Fruit fly (Drosophila melanogaster) whole organism, adult: ENCODE measurements around the gene Mic26-27.

Experiments used
- CG11617 ChIP-seq: fragments of 200-800 bp; sonication (Bioruptor generic); optimal IDR thresholded peaks from 2 replicates; lab custom pipeline; 2017; ENCODE audit warnings: mild to moderate bottlenecking, missing biosample characterization, missing genetic modification reagents, missing genetic modification characterization
- CG12768 ChIP-seq: fragments of 200-800 bp; sonication (Bioruptor generic); optimal IDR thresholded peaks from 2 replicates; lab custom pipeline; 2017; ENCODE audit warnings: missing biosample characterization, missing genetic modification characterization, mild to moderate bottlenecking, moderate library complexity, missing genetic modification reagents
- CG14711 ChIP-seq: fragments of 200-800 bp; sonication (Bioruptor generic); optimal IDR thresholded peaks from 2 replicates; lab custom pipeline; 2018; ENCODE audit warnings: missing biosample characterization, mild to moderate bottlenecking, missing genetic modification characterization, moderate library complexity
- CG1620 ChIP-seq: fragments of 200-800 bp; sonication (Bioruptor generic); optimal IDR thresholded peaks from 2 replicates; lab custom pipeline; 2016; ENCODE audit warnings: missing biosample characterization, missing genetic modification characterization
- CG33017 ChIP-seq: fragments of 200-800 bp; sonication (Bioruptor generic); optimal IDR thresholded peaks from 2 replicates; lab custom pipeline; 2018; ENCODE audit warnings: missing biosample characterization, mild to moderate bottlenecking, missing genetic modification characterization, moderate library complexity
- CG5204 ChIP-seq: fragments of 200-800 bp; sonication (Bioruptor generic); optimal IDR thresholded peaks from 2 replicates; lab custom pipeline; 2016; ENCODE audit warnings: missing biosample characterization, missing genetic modification characterization
- CG7045 ChIP-seq: fragments of 200-800 bp; sonication (Bioruptor generic); optimal IDR thresholded peaks from 2 replicates; lab custom pipeline; 2017; ENCODE audit warnings: missing biosample characterization, mild to moderate bottlenecking, missing genetic modification characterization
- CG7101 ChIP-seq: fragments of 200-800 bp; sonication (Bioruptor generic); optimal IDR thresholded peaks from 2 replicates; lab custom pipeline; 2018; ENCODE audit warnings: missing biosample characterization, mild to moderate bottlenecking, missing genetic modification characterization, moderate library complexity
- Clk ChIP-seq: fragments of 200-800 bp; sonication (Bioruptor generic); optimal IDR thresholded peaks from 2 replicates; lab custom pipeline; 2017; ENCODE audit warnings: missing biosample characterization, missing genetic modification characterization
- Crg-1 ChIP-seq: fragments of 200-800 bp; sonication (Bioruptor generic); optimal IDR thresholded peaks from 2 replicates; lab custom pipeline; 2016; ENCODE audit warnings: missing biosample characterization, missing genetic modification characterization
- Hr96 ChIP-seq: fragments of 200-800 bp; sonication (Bioruptor generic); optimal IDR thresholded peaks from 2 replicates; lab custom pipeline; 2016; ENCODE audit warnings: missing biosample characterization, missing genetic modification characterization
- Mnt ChIP-seq: fragments of 200-800 bp; sonication (Bioruptor generic); optimal IDR thresholded peaks from 2 replicates; lab custom pipeline; 2016; ENCODE audit warnings: missing biosample characterization, mild to moderate bottlenecking, missing genetic modification characterization
- bab1 ChIP-seq: fragments of 200-800 bp; sonication (Bioruptor generic); optimal IDR thresholded peaks from 3 replicates; lab custom pipeline; 2019; ENCODE audit warnings: missing biosample characterization, mild to moderate bottlenecking, missing genetic modification characterization, moderate library complexity
- cic ChIP-seq: fragments of 200-800 bp; sonication (Bioruptor generic); optimal IDR thresholded peaks from 2 replicates; lab custom pipeline; 2017; ENCODE audit warnings: missing biosample characterization, mild to moderate bottlenecking, missing genetic modification characterization, moderate library complexity
- cnc ChIP-seq, 2 experiments: fragments of >200 bp; optimal IDR thresholded peaks; 2 replicates each; lab custom pipeline; 2017
- kay ChIP-seq: fragments of 200-800 bp; sonication (Bioruptor generic); peaks from one replicate; lab custom pipeline; 2016; ENCODE audit warnings: missing biosample characterization, missing genetic modification characterization, borderline replicate concordance
- ovo ChIP-seq: fragments of 200-800 bp; sonication (Bioruptor generic); optimal IDR thresholded peaks from 2 replicates; lab custom pipeline; 2016; ENCODE audit warnings: missing biosample characterization, missing genetic modification characterization
- pad ChIP-seq: fragments of 200-800 bp; sonication (Bioruptor generic); optimal IDR thresholded peaks from 3 replicates; lab custom pipeline; 2017; ENCODE audit warnings: missing biosample characterization, missing genetic modification characterization, mild to moderate bottlenecking, moderate library complexity, missing genetic modification reagents
- tj ChIP-seq: fragments of 200-800 bp; sonication (Bioruptor generic); optimal IDR thresholded peaks from 3 replicates; lab custom pipeline; 2017; ENCODE audit warnings: missing biosample characterization, mild to moderate bottlenecking, missing genetic modification characterization, moderate library complexity
- toe ChIP-seq: fragments of 200-800 bp; sonication (Bioruptor generic); optimal IDR thresholded peaks from 2 replicates; lab custom pipeline; 2016; ENCODE audit warnings: missing biosample characterization, missing genetic modification characterization

The Mic26-27 gene

DNA sequence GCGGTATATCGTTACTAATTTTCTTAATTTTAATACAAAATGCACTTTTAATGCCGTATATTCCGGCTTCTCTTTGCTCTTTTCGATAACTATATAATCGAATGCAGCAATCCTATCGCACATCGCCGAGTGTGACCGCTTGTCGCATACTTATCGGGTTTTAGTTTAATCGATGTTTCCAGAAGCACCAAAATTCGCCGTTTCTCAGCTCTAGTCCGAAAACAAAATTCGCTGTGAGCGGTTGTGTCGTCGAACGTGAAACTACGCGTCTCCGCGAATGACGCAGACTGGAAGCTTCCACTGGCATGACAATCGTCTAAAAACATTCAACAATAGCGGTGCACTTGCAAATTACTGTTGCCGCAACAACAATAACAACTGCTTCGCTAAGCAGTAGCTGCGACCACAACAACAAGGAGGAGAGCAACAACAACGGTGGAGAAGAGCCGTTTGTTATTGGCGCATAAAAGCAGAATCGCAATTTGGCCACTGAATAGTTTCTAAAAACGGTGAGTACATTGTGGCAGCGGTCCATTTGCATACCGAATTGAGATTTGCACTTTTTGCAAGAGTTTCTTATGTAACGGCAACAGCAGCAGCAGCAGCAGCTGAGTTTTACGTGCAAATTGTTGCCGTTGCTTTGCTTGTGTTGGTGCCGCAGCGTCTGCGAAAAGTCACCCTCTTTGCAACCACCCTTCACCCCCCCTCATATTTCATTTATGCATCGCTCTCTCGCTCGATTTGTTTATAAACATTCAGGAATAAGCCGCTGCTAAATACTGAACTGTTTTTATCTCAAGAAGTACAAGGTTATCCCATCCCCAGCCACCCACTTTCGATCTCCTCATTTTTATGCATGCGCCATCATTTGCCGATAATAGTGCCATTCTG, 40.4 kb upstream of the Mic26-27 start, which contains the start of gene sra:
TSS of gene sra (plus strand) at position 209 of the 891 bp plus-strand sequence.
- TF ChIP-seq toe (no peak), CG1620 (peak; percentile 29), cic (peak; percentile 37), Mnt (peak; percentile 66), CG14711 (tag; lab: Kevin White, UChicago) (peak; percentile 39), tj (GFP tag; lab: Kevin White, UChicago) (peak; percentile 71), CG7101 (tag; lab: Kevin White, UChicago) (peak; percentile 31), kay (GFP tag; lab: Kevin White, UChicago) (no peak), Hr96 (GFP tag; lab: Kevin White, UChicago) (no peak), ovo (peak; percentile 27), bab1 (GFP tag; lab: Kevin White, UChicago) (peak; percentile 80), pad (GFP tag; lab: Kevin White, UChicago) (peak; percentile 22), Crg-1 (GFP tag; lab: Kevin White, UChicago) (peak; percentile 44), Clk (GFP tag; lab: Kevin White, UChicago) (no peak), CG7045 (GFP tag; lab: Kevin White, UChicago) (no peak), cnc (optimal IDR thresholded peaks at IDR 0.05; lab: Kevin White, UChicago) (no peak), CG12768 (GFP tag; lab: Kevin White, UChicago) (no peak), CG33017 (tag; lab: Kevin White, UChicago) (peak; percentile 36), CG11617 (GFP tag; lab: Kevin White, UChicago) (peak; percentile 62), CG5204 (GFP tag; lab: Kevin White, UChicago) (no peak)

dm6 chr3R:16182269-16182875, 35.7 kb upstream of the Mic26-27 start:
- TF ChIP-seq pad (GFP tag; lab: Kevin White, UChicago), result no peak
- TF ChIP-seq cic, result no peak
- TF ChIP-seq CG14711 (tag; lab: Kevin White, UChicago), result no peak
- no peak for TF ChIP-seq CG12768 (GFP tag; lab: Kevin White, UChicago)
- TF ChIP-seq Hr96 (GFP tag; lab: Kevin White, UChicago), result no peak
- TF ChIP-seq Mnt, result no peak
- no peak for TF ChIP-seq CG7101 (tag; lab: Kevin White, UChicago)
- no peak for TF ChIP-seq Clk (GFP tag; lab: Kevin White, UChicago)

- TF ChIP-seq cnc (optimal IDR thresholded peaks at IDR 0.05; lab: Kevin White, UChicago) (no peak), ovo (no peak)
These were observed 33.9 kb upstream of the Mic26-27 start, which contains the start of gene CG8927 for dm6 chr3R:16180476-16181070. Gene CG8927 (plus strand): TSS chr3R:16181020.

dm6 chr3R:16176526-16176925, 29.9 kb upstream of the Mic26-27 start:
- TF ChIP-seq CG7101 (tag; lab: Kevin White, UChicago) (no peak), Crg-1 (GFP tag; lab: Kevin White, UChicago) (no peak), Mnt (no peak), ovo (no peak), CG5204 (GFP tag; lab: Kevin White, UChicago) (no peak), CG14711 (tag; lab: Kevin White, UChicago) (no peak), toe (no peak), kay (GFP tag; lab: Kevin White, UChicago) (no peak), cic (no peak), Clk (GFP tag; lab: Kevin White, UChicago) (no peak), cnc (optimal IDR thresholded peaks at IDR 0.05; lab: Kevin White, UChicago) (no peak), CG33017 (tag; lab: Kevin White, UChicago) (no peak), CG1620 (no peak), pad (GFP tag; lab: Kevin White, UChicago) (no peak), bab1 (GFP tag; lab: Kevin White, UChicago) (no peak), Hr96 (GFP tag; lab: Kevin White, UChicago) (no peak), CG12768 (GFP tag; lab: Kevin White, UChicago) (no peak), tj (GFP tag; lab: Kevin White, UChicago) (no peak), CG7045 (GFP tag; lab: Kevin White, UChicago) (no peak), CG11617 (GFP tag; lab: Kevin White, UChicago) (no peak)

DNA sequence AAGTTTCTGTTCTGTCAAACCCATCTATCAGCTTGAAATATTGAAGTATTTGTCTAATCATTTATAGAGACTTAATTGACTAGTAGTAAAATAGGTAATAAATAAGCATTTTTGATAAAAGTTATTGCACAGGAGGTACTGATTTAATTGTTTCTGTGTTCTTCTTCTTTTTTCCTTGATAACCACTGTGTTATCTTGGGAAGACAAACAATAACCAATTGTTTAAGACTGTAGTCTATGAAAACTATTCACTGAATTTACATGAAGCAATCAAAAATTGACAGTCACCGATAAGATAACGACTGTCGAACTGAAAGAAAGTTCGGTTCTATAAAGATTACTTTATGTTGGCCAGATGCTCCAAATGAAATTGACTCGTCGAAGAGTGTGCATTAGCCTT, 26.8 kb upstream of the Mic26-27 start:
- no peak for TF ChIP-seq toe
- no peak for TF ChIP-seq pad (GFP tag; lab: Kevin White, UChicago)
- no peak for TF ChIP-seq CG14711 (tag; lab: Kevin White, UChicago)
- no peak for TF ChIP-seq CG5204 (GFP tag; lab: Kevin White, UChicago)
- no peak for TF ChIP-seq CG1620
- no peak for TF ChIP-seq Clk (GFP tag; lab: Kevin White, UChicago)
- no peak for TF ChIP-seq Hr96 (GFP tag; lab: Kevin White, UChicago)
- TF ChIP-seq Crg-1 (GFP tag; lab: Kevin White, UChicago), result no peak
- no peak for TF ChIP-seq CG7045 (GFP tag; lab: Kevin White, UChicago)
- TF ChIP-seq CG12768 (GFP tag; lab: Kevin White, UChicago), result no peak
- TF ChIP-seq kay (GFP tag; lab: Kevin White, UChicago), result no peak
- TF ChIP-seq Mnt, result no peak
- TF ChIP-seq CG11617 (GFP tag; lab: Kevin White, UChicago), result no peak
- TF ChIP-seq tj (GFP tag; lab: Kevin White, UChicago), result no peak
- TF ChIP-seq CG7101 (tag; lab: Kevin White, UChicago), result no peak
- TF ChIP-seq cic, result no peak
- TF ChIP-seq CG33017 (tag; lab: Kevin White, UChicago), result no peak
- TF ChIP-seq cnc (optimal IDR thresholded peaks at IDR 0.05; lab: Kevin White, UChicago), result no peak
- TF ChIP-seq ovo, result no peak
